Fruit fly (Drosophila melanogaster) whole organism, embryonic: Measurements from ENCODE around the gene Hip14.
A peak's percentile ranks its signal among the peaks of the same experiment; 100 is the strongest.

ENCODE experiments used
- Asciz ChIP-seq: fragments of 200-800 bp; sonication (Bioruptor generic); optimal IDR thresholded peaks from 2 replicates; lab custom pipeline; 2017; ENCODE audit warnings: missing biosample characterization, mild to moderate bottlenecking, missing genetic modification characterization, missing genetic modification reagents
- CG10366 ChIP-seq: fragments of 200-800 bp; sonication (Bioruptor generic); IDR thresholded peaks from 2 replicates; pipeline ENCODE4 v1.3.6; 2022; ENCODE audit warnings: missing biosample characterization, missing genetic modification characterization
- CG10462 ChIP-seq: fragments of 200-800 bp; sonication (Bioruptor generic); optimal IDR thresholded peaks from 2 replicates; lab custom pipeline; 2016; ENCODE audit warnings: missing biosample characterization, missing genetic modification characterization
- CG10959 ChIP-seq: fragments of 200-800 bp; sonication (Bioruptor generic); IDR thresholded peaks from 2 replicates; pipeline ENCODE4 v1.3.6; 2022; ENCODE audit warnings: missing biosample characterization, missing genetic modification characterization
- CG11695 ChIP-seq: fragments of 200-800 bp; sonication (Bioruptor generic); IDR thresholded peaks from 3 replicates; pipeline ENCODE4 v1.3.6; 2022; ENCODE audit warnings: missing biosample characterization, missing genetic modification characterization
- CG14710 ChIP-seq: fragments of 200-800 bp; sonication (Bioruptor generic); optimal IDR thresholded peaks from 3 replicates; lab custom pipeline; 2019; ENCODE audit warnings: missing biosample characterization, mild to moderate bottlenecking, missing genetic modification characterization, moderate library complexity
- CG15601 ChIP-seq: fragments of 200-800 bp; sonication (Bioruptor generic); optimal IDR thresholded peaks from 3 replicates; lab custom pipeline; 2019; ENCODE audit warnings: missing biosample characterization, mild to moderate bottlenecking, missing genetic modification characterization, moderate library complexity
- CG1602 ChIP-seq: fragments of 200-800 bp; sonication (Bioruptor generic); optimal IDR thresholded peaks from 3 replicates; lab custom pipeline; 2016; ENCODE audit warnings: missing biosample characterization, missing genetic modification characterization
- CG17829 ChIP-seq: fragments of 200-800 bp; optimal IDR thresholded peaks from 2 replicates; lab custom pipeline; 2019; ENCODE audit warnings: missing biosample characterization, mild to moderate bottlenecking, missing genetic modification characterization, moderate library complexity
- CG18764 ChIP-seq: fragments of 200-800 bp; sonication (Bioruptor generic); optimal IDR thresholded peaks from 3 replicates; lab custom pipeline; 2016; ENCODE audit warnings: missing biosample characterization, missing genetic modification characterization
- CG2199 ChIP-seq: fragments of 200-800 bp; sonication (Bioruptor generic); IDR thresholded peaks from 3 replicates; pipeline ENCODE4 v1.3.6; 2022; ENCODE audit warnings: missing biosample characterization, missing genetic modification characterization
- CG2678 ChIP-seq: fragments of 200-800 bp; sonication (Bioruptor generic); optimal IDR thresholded peaks from 3 replicates; lab custom pipeline; 2019; ENCODE audit warnings: missing biosample characterization, mild to moderate bottlenecking, missing genetic modification characterization, moderate library complexity
- CG34422 ChIP-seq: fragments of 200-800 bp; sonication (Bioruptor generic); IDR thresholded peaks from 3 replicates; pipeline ENCODE4 v1.3.6; 2022; ENCODE audit warnings: missing biosample characterization, missing genetic modification characterization
- CG4360 ChIP-seq: fragments of 200-800 bp; sonication (Bioruptor generic); IDR thresholded peaks from 2 replicates; pipeline ENCODE4 v1.3.6; 2022; ENCODE audit warnings: missing biosample characterization, missing genetic modification characterization
- CG5953 ChIP-seq: fragments of 200-800 bp; sonication (Bioruptor generic); IDR thresholded peaks from 2 replicates; pipeline ENCODE4 v1.3.6; 2022; ENCODE audit warnings: missing biosample characterization, missing genetic modification characterization
- CG7271 ChIP-seq: fragments of 200-800 bp; sonication (Bioruptor generic); optimal IDR thresholded peaks from 2 replicates; lab custom pipeline; 2018; ENCODE audit warnings: missing biosample characterization, mild to moderate bottlenecking, missing genetic modification characterization, moderate library complexity
- CG7556 ChIP-seq: fragments of 200-800 bp; sonication (Bioruptor generic); optimal IDR thresholded peaks from 2 replicates; lab custom pipeline; 2017; ENCODE audit warnings: missing biosample characterization, mild to moderate bottlenecking, missing genetic modification characterization
- CG7928 ChIP-seq: fragments of 200-800 bp; sonication (Bioruptor generic); optimal IDR thresholded peaks from 2 replicates; lab custom pipeline; 2017; ENCODE audit warnings: missing biosample characterization, mild to moderate bottlenecking, missing genetic modification characterization
- CG8089 ChIP-seq: fragments of 200-800 bp; sonication (Bioruptor generic); optimal IDR thresholded peaks from 3 replicates; lab custom pipeline; 2016; ENCODE audit warnings: missing biosample characterization, missing genetic modification characterization
- CG8359 ChIP-seq: fragments of 200-800 bp; sonication (Bioruptor generic); optimal IDR thresholded peaks from 2 replicates; lab custom pipeline; 2017; ENCODE audit warnings: missing biosample characterization, mild to moderate bottlenecking, missing genetic modification characterization, borderline replicate concordance
- CG8924 ChIP-seq: fragments of 200-800 bp; optimal IDR thresholded peaks from 3 replicates; lab custom pipeline; 2019; ENCODE audit warnings: missing biosample characterization, mild to moderate bottlenecking, missing genetic modification characterization, moderate library complexity
- Elba2 ChIP-seq: fragments of 200-800 bp; sonication (Bioruptor generic); optimal IDR thresholded peaks from 3 replicates; lab custom pipeline; 2016; ENCODE audit warnings: missing biosample characterization, missing genetic modification characterization
- Gsc ChIP-seq: fragments of 200-800 bp; sonication (Bioruptor generic); IDR thresholded peaks from 2 replicates; pipeline ENCODE4 v1.3.6; 2022; ENCODE audit warnings: missing biosample characterization, missing genetic modification characterization
- HHEX ChIP-seq: fragments of 200-800 bp; sonication (Bioruptor generic); optimal IDR thresholded peaks from 3 replicates; lab custom pipeline; 2017; ENCODE audit warnings: missing biosample characterization, mild to moderate bottlenecking, missing genetic modification characterization, missing genetic modification reagents
- HmgZ ChIP-seq: fragments of 200-800 bp; sonication (Bioruptor generic); optimal IDR thresholded peaks from 2 replicates; lab custom pipeline; 2018; ENCODE audit warnings: missing biosample characterization, mild to moderate bottlenecking, missing genetic modification characterization
- Max ChIP-seq: fragments of 200-800 bp; sonication (Bioruptor generic); optimal IDR thresholded peaks from 2 replicates; lab custom pipeline; 2016; ENCODE audit warnings: missing biosample characterization, mild to moderate bottlenecking, missing genetic modification characterization
- PHDP ChIP-seq: fragments of 200-800 bp; sonication (Bioruptor generic); optimal IDR thresholded peaks from 3 replicates; lab custom pipeline; 2018; ENCODE audit warnings: missing biosample characterization, mild to moderate bottlenecking, missing genetic modification characterization, moderate library complexity
- Side ChIP-seq: fragments of 200-800 bp; sonication (Bioruptor generic); optimal IDR thresholded peaks from 2 replicates; lab custom pipeline; 2016; ENCODE audit warnings: missing biosample characterization, missing genetic modification characterization
- Trl ChIP-seq, 3 experiments: fragments of >200 bp in 2 of 3; fragments of 200-800 bp in 1 of 3; sonication (Bioruptor generic) in 1 of 3; optimal IDR thresholded peaks; 2 replicates in 1 of 3; 3 replicates in 2 of 3; lab custom pipeline; 2016 to 2017; ENCODE audit warnings: missing biosample characterization in 1 of 3, missing genetic modification characterization in 1 of 3
- ac ChIP-seq: fragments of 200-800 bp; sonication (Bioruptor generic); optimal IDR thresholded peaks from 3 replicates; lab custom pipeline; 2017; ENCODE audit warnings: missing biosample characterization, mild to moderate bottlenecking, missing genetic modification characterization
- ara ChIP-seq: fragments of 200-800 bp; sonication (Bioruptor generic); IDR thresholded peaks from 2 replicates; pipeline ENCODE4 v1.3.6; 2022; ENCODE audit warnings: missing biosample characterization, missing genetic modification characterization
- ase ChIP-seq: fragments of 200-800 bp; sonication (Bioruptor generic); IDR thresholded peaks from 3 replicates; pipeline ENCODE4 v1.3.6; 2022; ENCODE audit warnings: missing biosample characterization, missing genetic modification characterization
- az2 ChIP-seq: fragments of 200-800 bp; sonication (Bioruptor generic); optimal IDR thresholded peaks from 3 replicates; lab custom pipeline; 2016; ENCODE audit warnings: missing biosample characterization, missing genetic modification characterization
- bab2 ChIP-seq: fragments of 200-800 bp; sonication (Bioruptor generic); optimal IDR thresholded peaks from 2 replicates; lab custom pipeline; 2016; ENCODE audit warnings: missing biosample characterization, missing genetic modification characterization
- chm ChIP-seq: fragments of 200-800 bp; sonication (Bioruptor generic); IDR thresholded peaks from 2 replicates; pipeline ENCODE4 v1.3.6; 2022; ENCODE audit warnings: missing biosample characterization, missing genetic modification characterization
- da ChIP-seq: fragments of 200-800 bp; sonication (Bioruptor generic); optimal IDR thresholded peaks from 2 replicates; lab custom pipeline; 2016; ENCODE audit warnings: missing biosample characterization, missing genetic modification characterization
- dmrt11E ChIP-seq: fragments of 200-800 bp; sonication (Bioruptor generic); optimal IDR thresholded peaks from 3 replicates; lab custom pipeline; 2018; ENCODE audit warnings: missing biosample characterization, mild to moderate bottlenecking, missing genetic modification characterization, moderate library complexity
- fd64A ChIP-seq: fragments of 200-800 bp; sonication (Bioruptor generic); optimal IDR thresholded peaks from 3 replicates; lab custom pipeline; 2018; ENCODE audit warnings: missing biosample characterization, mild to moderate bottlenecking, missing genetic modification characterization
- fd96Cb ChIP-seq: fragments of 200-800 bp; sonication (Bioruptor generic); optimal IDR thresholded peaks from 2 replicates; lab custom pipeline; 2018; ENCODE audit warnings: missing biosample characterization, mild to moderate bottlenecking, missing genetic modification characterization, moderate library complexity
- jumu ChIP-seq: fragments of 200-800 bp; sonication (Bioruptor generic); optimal IDR thresholded peaks from 3 replicates; lab custom pipeline; 2016; ENCODE audit warnings: missing biosample characterization, missing genetic modification characterization
- knrl ChIP-seq: fragments of 200-800 bp; sonication (Bioruptor generic); IDR thresholded peaks from 3 replicates; pipeline ENCODE4 v1.3.6; 2022; ENCODE audit warnings: missing biosample characterization, missing genetic modification characterization; ENCODE audit not compliant: partially characterized antibody
- nmo ChIP-seq: fragments of 200-800 bp; sonication (Bioruptor generic); optimal IDR thresholded peaks from 2 replicates; lab custom pipeline; 2018; ENCODE audit warnings: missing biosample characterization, mild to moderate bottlenecking, missing genetic modification characterization, moderate library complexity
- onecut ChIP-seq: fragments of 200-800 bp; sonication (Bioruptor generic); IDR thresholded peaks from 2 replicates; pipeline ENCODE4 v1.3.6; 2022; ENCODE audit warnings: missing biosample characterization, missing genetic modification characterization
- prd ChIP-seq, 3 experiments: fragments of >200 bp in 2 of 3; fragments of 200-800 bp in 1 of 3; sonication (Bioruptor generic) in 1 of 3; optimal IDR thresholded peaks in 2 of 3; IDR thresholded peaks in 1 of 3; 2 replicates in 2 of 3; 3 replicates in 1 of 3; pipeline versions ENCODE4 v1.3.6 to Lab custom; 2017 to 2022; ENCODE audit warnings: missing biosample characterization in 1 of 3, missing genetic modification characterization in 1 of 3
- sob ChIP-seq: fragments of 200-800 bp; sonication (Bioruptor generic); IDR thresholded peaks from 2 replicates; pipeline ENCODE4 v1.3.6; 2022; ENCODE audit warnings: missing biosample characterization, missing genetic modification characterization
- tll ChIP-seq, 2 experiments: fragments of 200-800 bp in 1 of 2; fragments of >200 bp in 1 of 2; sonication (Bioruptor generic) in 1 of 2; optimal IDR thresholded peaks; 2 replicates each; lab custom pipeline; 2017 to 2019; ENCODE audit warnings: missing biosample characterization in 2 of 2, missing genetic modification characterization in 2 of 2, mild to moderate bottlenecking in 1 of 2, moderate library complexity in 1 of 2
- toy ChIP-seq: fragments of 200-800 bp; sonication (Bioruptor generic); IDR thresholded peaks from 2 replicates; pipeline ENCODE4 v1.3.6; 2022; ENCODE audit warnings: missing biosample characterization, missing genetic modification characterization
- zf30C ChIP-seq: fragments of 200-800 bp; sonication (Bioruptor generic); optimal IDR thresholded peaks from 3 replicates; lab custom pipeline; 2018; ENCODE audit warnings: missing biosample characterization, mild to moderate bottlenecking, missing genetic modification characterization
- zfh1 ChIP-seq: fragments of 200-800 bp; sonication (Bioruptor generic); IDR thresholded peaks from 3 replicates; pipeline ENCODE4 v1.3.6; 2022; ENCODE audit warnings: missing biosample characterization, missing genetic modification characterization

Gene Hip14

DNA sequence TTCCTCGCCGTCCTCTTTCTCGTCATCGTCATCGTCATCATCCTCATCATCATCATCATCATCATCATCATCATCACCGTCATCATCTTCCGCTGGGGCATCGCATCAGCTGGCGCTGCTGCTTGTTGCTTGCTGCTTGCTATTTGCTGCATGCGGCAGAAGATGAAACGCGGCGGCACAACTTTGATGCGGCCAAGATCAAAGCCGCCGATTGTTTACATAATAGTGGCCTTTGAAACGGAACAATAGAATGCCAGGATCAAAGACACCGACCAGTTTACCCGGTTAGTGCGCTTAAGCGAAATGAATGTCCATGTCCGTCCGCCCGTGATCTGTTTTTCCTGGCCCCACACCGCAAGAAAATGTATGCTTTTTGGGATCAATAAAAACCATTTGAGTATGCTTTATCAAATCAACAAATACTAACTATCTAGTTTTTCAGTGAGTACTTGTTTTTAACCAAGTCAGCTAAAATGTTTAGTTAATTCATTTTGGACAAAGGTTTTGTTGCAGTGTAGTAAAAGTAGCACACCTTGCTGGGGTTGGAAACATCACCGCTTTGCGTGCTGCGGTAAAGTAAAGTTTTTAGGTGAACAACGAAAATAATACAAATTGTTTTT is 33.1 kb downstream of the Hip14 start (continued):
- TF ChIP-seq jumu: peak; percentile 29
- peak; percentile 46 for TF ChIP-seq Side (GFP tag; lab: Kevin White, UChicago)
- TF ChIP-seq CG14710: peak; percentile 82
- no peak for TF ChIP-seq CG2199 (GFP tag; lab: Robert Waterston, UW)
- peak; percentile 27; the same call in 1 of the 2 replicates for TF ChIP-seq onecut (GFP tag; lab: Robert Waterston, UW)
- TF ChIP-seq CG10959 (GFP tag; lab: Robert Waterston, UW): peak; percentile 74
- peak in 1 of 2 experiments; percentile 31 for TF ChIP-seq tll (GFP tag; optimal IDR thresholded peaks at IDR 0.05; lab: Kevin White, UChicago)
- no peak for TF ChIP-seq CG5953 (GFP tag; lab: Robert Waterston, UW)
- peak; percentile 42 for TF ChIP-seq CG2678
- TF ChIP-seq dmrt11E (tag; lab: Kevin White, UChicago): peak; percentile 92
- TF ChIP-seq sob (GFP tag; lab: Robert Waterston, UW): no peak
- peak; percentile 32; the same call in 1 of the 2 replicates for TF ChIP-seq Gsc (GFP tag; lab: Robert Waterston, UW)
- TF ChIP-seq CG10462 (GFP tag; lab: Kevin White, UChicago): peak; percentile 47
- no peak for TF ChIP-seq prd (optimal IDR thresholded peaks at IDR 0.05; lab: Kevin White, UChicago)
- TF ChIP-seq prd (GFP tag; IDR thresholded peaks at IDR 0.05; lab: Robert Waterston, UW): peak; percentile 87
- TF ChIP-seq ac: peak; percentile 69
- no peak for TF ChIP-seq PHDP (tag; lab: Kevin White, UChicago)
- TF ChIP-seq ara (GFP tag; lab: Robert Waterston, UW): peak; percentile 78
- TF ChIP-seq HHEX: no peak
- peak; percentile 4 for TF ChIP-seq CG7271 (tag; lab: Kevin White, UChicago)
- TF ChIP-seq Trl (optimal IDR thresholded peaks at IDR 0.05; lab: Kevin White, UChicago): no peak
- TF ChIP-seq Trl (GFP tag; optimal IDR thresholded peaks at IDR 0.05; lab: Kevin White, UChicago): peak; percentile 57
- peak; percentile 71 for TF ChIP-seq zfh1 (GFP tag; lab: Robert Waterston, UW)
- peak; percentile 73 for TF ChIP-seq CG8924
- peak; percentile 37 for TF ChIP-seq CG8359
- no peak for TF ChIP-seq CG4360
- peak; percentile 54; the same call in 1 of the 2 replicates for TF ChIP-seq chm (GFP tag; lab: Robert Waterston, UW)
- TF ChIP-seq da (GFP tag; lab: Kevin White, UChicago): peak; percentile 4
- peak; percentile 28 for TF ChIP-seq CG7556
- TF ChIP-seq CG7928 (GFP tag; lab: Kevin White, UChicago): no peak
- no peak for TF ChIP-seq fd64A (GFP tag; lab: Kevin White, UChicago)
- peak; percentile 32 for TF ChIP-seq Elba2 (GFP tag; lab: Kevin White, UChicago)
- TF ChIP-seq knrl (GFP tag; lab: Robert Waterston, UW): no peak
- peak; percentile 48 for TF ChIP-seq CG1602
- TF ChIP-seq CG10366 (GFP tag; lab: Robert Waterston, UW): peak; percentile 28
- TF ChIP-seq HmgZ (tag; lab: Kevin White, UChicago): no peak
- peak; percentile 33; the same call in 1 of the 3 replicates for TF ChIP-seq ase
- no peak for TF ChIP-seq CG34422 (GFP tag; lab: Robert Waterston, UW)
- TF ChIP-seq az2 (GFP tag; lab: Kevin White, UChicago): peak; percentile 59
- TF ChIP-seq toy (GFP tag; lab: Robert Waterston, UW): no peak
- peak; percentile 51 for TF ChIP-seq CG8089
- peak; percentile 3 for TF ChIP-seq Max
- TF ChIP-seq CG17829 (tag; lab: Kevin White, UChicago): peak; percentile 81
- TF ChIP-seq CG18764 (GFP tag; lab: Kevin White, UChicago): peak; percentile 10
- TF ChIP-seq CG11695 (GFP tag; lab: Robert Waterston, UW): no peak
- peak; percentile 67 for TF ChIP-seq nmo (GFP tag; lab: Kevin White, UChicago)
- TF ChIP-seq CG15601 (tag; lab: Kevin White, UChicago): peak; percentile 12
- TF ChIP-seq zf30C: peak; percentile 80
- peak; percentile 26 for TF ChIP-seq bab2 (GFP tag; lab: Kevin White, UChicago)
- TF ChIP-seq Asciz: no peak
- peak; percentile 74 for TF ChIP-seq fd96Cb (tag; lab: Kevin White, UChicago)
